Fruit fly (Drosophila melanogaster) S2 (cell line): Measurements from ENCODE around the gene CG34179.

Experiments used
- CG8478 ChIP-seq: fragments of >200 bp; optimal IDR thresholded peaks from 2 replicates; lab custom pipeline; 2018
- CTCF ChIP-seq, 2 experiments: fragments of >200 bp; optimal IDR thresholded peaks; 2 replicates each; lab custom pipeline; 2018

DNA sequence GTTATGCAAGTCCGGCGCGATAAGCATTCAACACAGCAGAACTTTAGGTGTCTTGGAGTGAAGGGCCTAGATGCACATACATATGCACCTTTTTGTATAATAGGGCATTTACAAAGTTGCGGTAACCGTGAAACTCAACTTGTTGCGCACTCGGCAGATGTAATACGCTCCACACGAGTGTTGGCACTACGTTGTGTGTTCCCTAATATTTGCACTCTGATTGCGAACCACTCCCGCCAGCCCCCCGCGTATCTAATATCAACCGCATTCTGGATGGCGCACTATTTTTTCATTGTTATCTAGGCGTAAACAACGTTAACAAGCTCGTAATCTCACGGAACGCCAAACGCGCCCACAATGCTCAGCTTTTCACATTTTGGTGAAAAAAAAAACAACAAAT lies 31.8 kb upstream of the CG34179 start:
- no peak for TF ChIP-seq CTCF (optimal IDR thresholded peaks at IDR 0.05; lab: Kevin White, UChicago)
- no peak for TF ChIP-seq CG8478 (lab: Kevin White, UChicago)
